Worm (Caenorhabditis elegans) whole organism, L1 larva: ENCODE measurements around the gene B0432.11.

ENCODE experiments used
- C04F5.9 ChIP-seq: sonication (generic microtip); optimal IDR thresholded peaks from 2 replicates; lab custom pipeline; 2016; ENCODE audit warnings: missing genetic modification characterization, missing compliant biosample characterization
- C16A3.4 ChIP-seq: fragments of 150-350 bp; optimal IDR thresholded peaks from 2 replicates; lab custom pipeline; 2014; ENCODE audit warnings: missing biosample characterization, missing genetic modification characterization
- alr-1 ChIP-seq: fragments of 200-800 bp; sonication (Bioruptor generic); optimal IDR thresholded peaks from 2 replicates; lab custom pipeline; 2018; ENCODE audit warnings: borderline replicate concordance, mild to moderate bottlenecking, missing genetic modification characterization, missing compliant biosample characterization
- ceh-8 ChIP-seq: fragments of 200-800 bp; sonication (Bioruptor generic); optimal IDR thresholded peaks from 2 replicates; lab custom pipeline; 2018; ENCODE audit warnings: mild to moderate bottlenecking, missing genetic modification characterization, moderate library complexity, missing compliant biosample characterization
- ceh-82 ChIP-seq, 3 experiments: fragments of 150-350 bp in 1 of 3; sonication (generic microtip) in 2 of 3; optimal IDR thresholded peaks; 2 replicates each; lab custom pipeline; 2014 to 2017; ENCODE audit warnings: missing biosample characterization in 3 of 3, missing genetic modification characterization in 3 of 3
- ceh-88 ChIP-seq: fragments of 200-800 bp; sonication (Bioruptor generic); IDR thresholded peaks from 2 replicates; pipeline ENCODE4 v1.3.6; 2022; ENCODE audit warnings: missing genetic modification characterization, missing compliant biosample characterization
- ceh-90 ChIP-seq: sonication (generic microtip); optimal IDR thresholded peaks from 2 replicates; lab custom pipeline; 2016; ENCODE audit warnings: missing genetic modification characterization, missing compliant biosample characterization
- ces-1 ChIP-seq: fragments of 150-350 bp; optimal IDR thresholded peaks from 2 replicates; lab custom pipeline; 2014; ENCODE audit warnings: missing biosample characterization, missing genetic modification reagents, missing genetic modification characterization
- dsc-1 ChIP-seq: sonication (generic microtip); optimal IDR thresholded peaks from 2 replicates; lab custom pipeline; 2016; ENCODE audit warnings: mild to moderate bottlenecking, missing genetic modification characterization, missing compliant biosample characterization
- efl-3 ChIP-seq: fragments of 200-800 bp; sonication (Bioruptor generic); optimal IDR thresholded peaks from 2 replicates; lab custom pipeline; 2018; ENCODE audit warnings: mild to moderate bottlenecking, missing genetic modification characterization, missing compliant biosample characterization
- egl-13 ChIP-seq: sonication (generic microtip); optimal IDR thresholded peaks from 2 replicates; lab custom pipeline; 2016; ENCODE audit warnings: missing genotype, missing genetic modification reagents, missing genetic modification characterization, missing compliant biosample characterization
- egl-27 ChIP-seq, 2 experiments: fragments of 150-350 bp in 1 of 2; sonication (generic microtip); optimal IDR thresholded peaks; 3 replicates each; lab custom pipeline; 2017 to 2018; ENCODE audit warnings: missing biosample characterization in 2 of 2, missing genetic modification characterization in 2 of 2, missing genetic modification reagents in 2 of 2
- ets-5 ChIP-seq: fragments of 200-800 bp; sonication (Bioruptor generic); IDR thresholded peaks from 2 replicates; pipeline ENCODE4 v1.3.6; 2022; ENCODE audit warnings: missing genetic modification characterization, missing compliant biosample characterization
- fkh-4 ChIP-seq: sonication (generic microtip); optimal IDR thresholded peaks from 2 replicates; lab custom pipeline; 2016; ENCODE audit warnings: missing compliant biosample characterization, missing genetic modification characterization, borderline replicate concordance
- fos-1 ChIP-seq: fragments of 150-350 bp; optimal IDR thresholded peaks from 2 replicates; lab custom pipeline; 2014; ENCODE audit warnings: missing biosample characterization, missing genetic modification characterization
- grh-1 ChIP-seq: fragments of 200-800 bp; sonication (Bioruptor generic); IDR thresholded peaks from 2 replicates; pipeline ENCODE4 v1.3.6; 2022; ENCODE audit warnings: missing genetic modification reagents, missing genetic modification characterization, missing compliant biosample characterization
- isw-1 ChIP-seq: fragments of 200-800 bp; sonication (Bioruptor generic); IDR thresholded peaks from 2 replicates; pipeline ENCODE4 v1.3.6; 2022; ENCODE audit warnings: missing genetic modification characterization, missing compliant biosample characterization
- jun-1 ChIP-seq: fragments of 150-350 bp; optimal IDR thresholded peaks from 2 replicates; lab custom pipeline; 2014; ENCODE audit warnings: missing biosample characterization, missing genetic modification reagents, missing genetic modification characterization
- lin-13 ChIP-seq: fragments of 150-350 bp; optimal IDR thresholded peaks from 2 replicates; lab custom pipeline; 2014; ENCODE audit warnings: missing biosample characterization, missing genetic modification reagents, missing genetic modification characterization
- lin-14 ChIP-seq: fragments of 200-800 bp; sonication (Bioruptor generic); optimal IDR thresholded peaks from 2 replicates; lab custom pipeline; 2018; ENCODE audit warnings: mild to moderate bottlenecking, missing genetic modification characterization, moderate library complexity, missing compliant biosample characterization
- lin-39 ChIP-seq: fragments of 150-350 bp; optimal IDR thresholded peaks from 2 replicates; lab custom pipeline; 2014; ENCODE audit warnings: missing biosample characterization, missing genetic modification reagents, missing genetic modification characterization
- mab-9 ChIP-seq: fragments of 200-800 bp; sonication (Bioruptor generic); IDR thresholded peaks from 2 replicates; pipeline ENCODE4 v1.3.6; 2022; ENCODE audit warnings: missing genetic modification reagents, missing genetic modification characterization, missing compliant biosample characterization
- mdl-1 ChIP-seq, 2 experiments: fragments of 150-350 bp; optimal IDR thresholded peaks; 2 replicates each; lab custom pipeline; 2014 to 2017; ENCODE audit warnings: missing biosample characterization in 2 of 2, missing genetic modification characterization in 2 of 2, inconsistent platforms in 1 of 2
- mef-2 ChIP-seq: fragments of 150-350 bp; optimal IDR thresholded peaks from 2 replicates; lab custom pipeline; 2014; ENCODE audit warnings: missing biosample characterization, missing genetic modification characterization
- mep-1 ChIP-seq: fragments of 150-350 bp; optimal IDR thresholded peaks from 2 replicates; lab custom pipeline; 2014; ENCODE audit warnings: missing biosample characterization, missing genetic modification characterization
- nhr-11 ChIP-seq: fragments of 150-350 bp; optimal IDR thresholded peaks from 2 replicates; lab custom pipeline; 2014; ENCODE audit warnings: missing biosample characterization, missing genetic modification characterization
- nhr-12 ChIP-seq: sonication (generic microtip); optimal IDR thresholded peaks from 2 replicates; lab custom pipeline; 2017; ENCODE audit warnings: missing biosample characterization, missing genetic modification characterization
- nhr-20 ChIP-seq: sonication (generic microtip); optimal IDR thresholded peaks from 2 replicates; lab custom pipeline; 2016; ENCODE audit warnings: mild to moderate bottlenecking, missing genetic modification characterization, missing compliant biosample characterization
- nhr-237 ChIP-seq: fragments of 150-350 bp; optimal IDR thresholded peaks from 2 replicates; lab custom pipeline; 2014; ENCODE audit warnings: missing biosample characterization, missing genetic modification characterization
- nhr-28 ChIP-seq: fragments of 150-350 bp; optimal IDR thresholded peaks from 2 replicates; lab custom pipeline; 2014; ENCODE audit warnings: missing biosample characterization, missing genetic modification characterization
- nhr-47 ChIP-seq: sonication (generic microtip); optimal IDR thresholded peaks from 2 replicates; lab custom pipeline; 2016; ENCODE audit warnings: mild to moderate bottlenecking, missing genetic modification characterization, moderate library complexity, missing compliant biosample characterization
- nhr-71 ChIP-seq: sonication (generic microtip); optimal IDR thresholded peaks from 2 replicates; lab custom pipeline; 2016; ENCODE audit warnings: mild to moderate bottlenecking, missing genetic modification characterization, moderate library complexity, missing compliant biosample characterization
- nhr-76 ChIP-seq: sonication (generic microtip); optimal IDR thresholded peaks from 2 replicates; lab custom pipeline; 2017; ENCODE audit warnings: missing biosample characterization, missing genetic modification characterization
- nhr-77 ChIP-seq: fragments of 150-350 bp; optimal IDR thresholded peaks from 2 replicates; lab custom pipeline; 2014; ENCODE audit warnings: missing biosample characterization, missing genetic modification characterization
- nhr-84 ChIP-seq: sonication (generic microtip); optimal IDR thresholded peaks from 2 replicates; lab custom pipeline; 2017; ENCODE audit warnings: missing biosample characterization, missing genetic modification characterization
- nhr-85 ChIP-seq: sonication (generic microtip); peaks from one replicate; lab custom pipeline; 2016; ENCODE audit warnings: missing genetic modification characterization, inconsistent platforms, missing compliant biosample characterization
- pag-3 ChIP-seq: sonication (generic microtip); optimal IDR thresholded peaks from 2 replicates; lab custom pipeline; 2017; ENCODE audit warnings: missing genetic modification characterization, mild to moderate bottlenecking, missing compliant biosample characterization, antibody characterized with exemption, borderline replicate concordance; ENCODE audit not compliant: insufficient read depth
- pqm-1 ChIP-seq: sonication (generic microtip); optimal IDR thresholded peaks from 3 replicates; lab custom pipeline; 2017; ENCODE audit warnings: missing biosample characterization, missing genetic modification characterization
- rnt-1 ChIP-seq: sonication (generic microtip); optimal IDR thresholded peaks from 2 replicates; lab custom pipeline; 2016; ENCODE audit warnings: mild to moderate bottlenecking, missing genetic modification characterization, moderate library complexity, missing compliant biosample characterization
- skn-1 ChIP-seq: fragments of 150-350 bp; optimal IDR thresholded peaks from 2 replicates; lab custom pipeline; 2014; ENCODE audit warnings: missing biosample characterization, missing genetic modification characterization
- snpc-4 ChIP-seq: fragments of 150-350 bp; optimal IDR thresholded peaks from 2 replicates; lab custom pipeline; 2014; ENCODE audit warnings: missing biosample characterization, missing genetic modification characterization
- sup-37 ChIP-seq: fragments of 200-800 bp; sonication (Bioruptor generic); optimal IDR thresholded peaks from 2 replicates; lab custom pipeline; 2018; ENCODE audit warnings: mild to moderate bottlenecking, missing genetic modification characterization, missing compliant biosample characterization
- swsn-7 ChIP-seq: sonication (generic microtip); optimal IDR thresholded peaks from 2 replicates; lab custom pipeline; 2016; ENCODE audit warnings: missing genetic modification characterization, missing compliant biosample characterization
- tbx-2 ChIP-seq: sonication (generic microtip); optimal IDR thresholded peaks from 2 replicates; lab custom pipeline; 2016; ENCODE audit warnings: missing genetic modification characterization, missing compliant biosample characterization
- tlp-1 ChIP-seq: fragments of 150-350 bp; optimal IDR thresholded peaks from 2 replicates; lab custom pipeline; 2014; ENCODE audit warnings: missing biosample characterization, missing genetic modification characterization
- unc-30 ChIP-seq: sonication (generic microtip); optimal IDR thresholded peaks from 2 replicates; lab custom pipeline; 2017; ENCODE audit warnings: missing biosample characterization, missing genetic modification characterization
- unc-62 ChIP-seq: fragments of 150-350 bp; optimal IDR thresholded peaks from 2 replicates; lab custom pipeline; 2014; ENCODE audit warnings: missing biosample characterization, missing genetic modification reagents, missing genetic modification characterization
- unc-86 ChIP-seq: sonication (generic microtip); optimal IDR thresholded peaks from 2 replicates; lab custom pipeline; 2016; ENCODE audit warnings: missing genetic modification characterization, missing compliant biosample characterization
- unc-98 ChIP-seq: fragments of 200-800 bp; sonication (Bioruptor generic); IDR thresholded peaks from 2 replicates; pipeline ENCODE4 v1.3.6; 2022; ENCODE audit warnings: missing genetic modification characterization, missing compliant biosample characterization
- zip-4 ChIP-seq: fragments of 200-800 bp; sonication (Bioruptor generic); optimal IDR thresholded peaks from 2 replicates; lab custom pipeline; 2018; ENCODE audit warnings: mild to moderate bottlenecking, missing genetic modification characterization, moderate library complexity, missing compliant biosample characterization
- ztf-11 ChIP-seq, 2 experiments: sonication (generic microtip); optimal IDR thresholded peaks; 2 replicates each; lab custom pipeline; 2016 to 2017; ENCODE audit warnings: missing genetic modification characterization in 2 of 2, missing biosample characterization in 1 of 2, missing compliant biosample characterization in 1 of 2

B0432.11 gene

DNA sequence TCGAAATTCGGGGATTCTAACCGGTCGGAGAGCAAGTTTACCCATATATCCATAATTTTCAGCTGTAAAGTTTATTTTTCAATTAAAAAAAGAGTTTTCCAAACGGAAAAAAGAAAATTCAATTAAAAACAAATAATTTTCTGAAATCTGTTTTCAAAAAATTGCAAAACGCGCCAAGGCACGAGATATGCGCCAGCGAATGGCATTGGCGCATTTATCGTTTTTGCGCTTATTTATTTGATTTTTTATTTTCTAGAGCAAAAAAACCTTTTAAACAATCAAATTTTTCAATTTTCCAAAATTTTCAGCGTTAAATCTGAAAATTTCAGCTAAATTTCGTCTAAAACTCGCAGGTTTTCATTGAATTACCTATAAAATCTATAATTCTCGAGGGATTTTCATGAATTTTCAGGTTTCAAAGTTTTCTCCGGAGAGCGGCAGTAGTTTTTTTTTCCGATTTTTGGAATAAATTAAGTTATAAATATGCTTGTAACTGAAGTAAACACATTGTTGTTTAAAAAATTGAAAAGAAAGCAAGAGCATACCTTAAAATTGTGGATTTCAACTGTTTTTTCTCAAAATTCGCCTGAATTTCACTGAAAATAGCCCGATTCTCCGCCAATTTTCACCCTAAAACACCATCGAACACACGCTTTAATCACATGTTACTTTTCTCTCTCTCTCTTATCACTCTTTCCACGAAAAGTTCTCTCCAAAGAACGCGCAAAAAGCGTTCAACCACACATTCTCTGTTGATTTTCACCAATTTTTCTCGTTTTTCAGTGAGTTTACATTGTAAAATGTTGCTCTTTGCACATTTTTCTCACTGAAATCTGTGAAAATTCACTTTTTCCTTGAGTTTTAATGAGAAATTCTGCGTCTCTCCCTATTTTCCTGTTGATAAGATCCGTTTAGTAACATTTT is 8.6 kb downstream of the B0432.11 start, which contains the start of gene B0432.10 (continued):
- TF ChIP-seq fkh-4 (tag; lab: Kevin White, UChicago) = no peak
- TF ChIP-seq lin-39 (tag; lab: Kevin White, UChicago) = peak; percentile 88
- peak; percentile 38 for TF ChIP-seq nhr-77 (tag; lab: Kevin White, UChicago)
- TF ChIP-seq nhr-12 (tag; lab: Kevin White, UChicago) = no peak
- TF ChIP-seq lin-14 = peak; percentile 89
- TF ChIP-seq alr-1 (tag; lab: Kevin White, UChicago) = no peak
- TF ChIP-seq ceh-88 (GFP tag; lab: Robert Waterston, UW) = 0 out of 2 replicates have a peak, but pooled peaks have one; percentile 23
- no peak for TF ChIP-seq egl-27 (tag; optimal IDR thresholded peaks at IDR 0.05; lab: Kevin White, UChicago)
- TF ChIP-seq egl-13 (tag; lab: Kevin White, UChicago) = peak; percentile 81
- peak; percentile 89 for TF ChIP-seq nhr-20
- no peak for TF ChIP-seq pag-3 (tag; lab: Kevin White, UChicago)
- TF ChIP-seq zip-4 (GFP tag; lab: Kevin White, UChicago) = peak; percentile 55
- TF ChIP-seq mdl-1 (tag; optimal IDR thresholded peaks at IDR 0.05; lab: Kevin White, UChicago) = peak in 1 of 2 experiments; percentile 72
- peak; percentile 92 for TF ChIP-seq nhr-47
- TF ChIP-seq jun-1 (tag; lab: Kevin White, UChicago) = peak; percentile 82
- TF ChIP-seq unc-30 (tag; lab: Kevin White, UChicago) = no peak
- TF ChIP-seq ceh-8 (GFP tag; lab: Kevin White, UChicago) = peak; percentile 61
- peak; percentile 55 for TF ChIP-seq fos-1 (tag; lab: Kevin White, UChicago)
- peak; percentile 77 for TF ChIP-seq grh-1 (GFP tag; lab: Robert Waterston, UW)
- TF ChIP-seq mep-1 = peak; percentile 99
- TF ChIP-seq rnt-1 = peak; percentile 89
- TF ChIP-seq skn-1 (tag; lab: Kevin White, UChicago) = peak; percentile 95
- peak; percentile 90 for TF ChIP-seq nhr-85 (tag; lab: Kevin White, UChicago)
- TF ChIP-seq sup-37 (GFP tag; lab: Kevin White, UChicago) = peak; percentile 60
- peak; percentile 88 for TF ChIP-seq dsc-1 (tag; lab: Kevin White, UChicago)
- TF ChIP-seq ceh-90 (tag; lab: Kevin White, UChicago) = peak; percentile 43
- TF ChIP-seq swsn-7 (tag; lab: Kevin White, UChicago) = peak; percentile 89
- no peak for TF ChIP-seq nhr-76 (tag; lab: Kevin White, UChicago)
- TF ChIP-seq lin-13 = peak; percentile 85
- no peak for TF ChIP-seq nhr-28 (tag; lab: Kevin White, UChicago)
- TF ChIP-seq unc-62 (GFP tag; lab: Kevin White, UChicago) = no peak
- peak; percentile 82 for TF ChIP-seq isw-1
- no peak for TF ChIP-seq mef-2 (tag; lab: Kevin White, UChicago)
- TF ChIP-seq snpc-4 (tag; lab: Kevin White, UChicago) = peak; percentile 84
- TF ChIP-seq nhr-71 (tag; lab: Kevin White, UChicago) = peak; percentile 91
- TF ChIP-seq ceh-82 (tag; optimal IDR thresholded peaks at IDR 0.05; lab: Kevin White, UChicago) = peak; percentile 92 to 93 (median 93)
- peak; percentile 82 for TF ChIP-seq mab-9 (GFP tag; lab: Robert Waterston, UW)
- no peak for TF ChIP-seq tlp-1 (tag; lab: Kevin White, UChicago)
- TF ChIP-seq ces-1 (GFP tag; lab: Kevin White, UChicago) = no peak
- peak; percentile 87 for TF ChIP-seq tbx-2 (tag; lab: Kevin White, UChicago)
- TF ChIP-seq C04F5.9 (tag; lab: Kevin White, UChicago) = peak; percentile 65
- peak; percentile 53 for TF ChIP-seq nhr-237 (tag; lab: Kevin White, UChicago)
- peak; percentile 85 for TF ChIP-seq C16A3.4 (tag; lab: Kevin White, UChicago)
- no peak for TF ChIP-seq nhr-84
- TF ChIP-seq unc-98 (GFP tag; lab: Robert Waterston, UW) = no peak
- no peak for TF ChIP-seq pqm-1 (tag; lab: Kevin White, UChicago)
- TF ChIP-seq unc-86 (tag; lab: Kevin White, UChicago) = peak; percentile 78
- peak; percentile 69 for TF ChIP-seq nhr-11 (tag; lab: Kevin White, UChicago)
- peak in 1 of 2 experiments; percentile 54 for TF ChIP-seq ztf-11 (tag; optimal IDR thresholded peaks at IDR 0.05; lab: Kevin White, UChicago)
- TF ChIP-seq efl-3 = no peak
- no peak for TF ChIP-seq ets-5 (GFP tag; lab: Robert Waterston, UW)
